Worm (Caenorhabditis elegans) whole organism, early embryonic: ENCODE results near the gene mam-6.

Source experiments
- B0310.2 ChIP-seq: sonication (generic microtip); optimal IDR thresholded peaks from 2 replicates; lab custom pipeline; 2016; ENCODE audit warnings: mild to moderate bottlenecking, missing genetic modification characterization, missing compliant biosample characterization
- F13C5.2 ChIP-seq: sonication (generic microtip); optimal IDR thresholded peaks from 2 replicates; lab custom pipeline; 2017; ENCODE audit warnings: mild to moderate bottlenecking, missing genetic modification characterization, inconsistent platforms, missing compliant biosample characterization
- aly-1 ChIP-seq: sonication (generic microtip); optimal IDR thresholded peaks from 2 replicates; lab custom pipeline; 2016; ENCODE audit warnings: missing genetic modification characterization, missing compliant biosample characterization
- ama-1 ChIP-seq: fragments of 150-350 bp; optimal IDR thresholded peaks from 2 replicates; lab custom pipeline; 2014
- flt-1 ChIP-seq: fragments of 200-800 bp; sonication (Bioruptor generic); IDR thresholded peaks from 2 replicates; pipeline ENCODE4 v1.3.6; 2022; ENCODE audit warnings: missing genetic modification characterization, missing compliant biosample characterization
- hmg-4 ChIP-seq: fragments of 200-800 bp; sonication (Bioruptor generic); optimal IDR thresholded peaks from 2 replicates; lab custom pipeline; 2018; ENCODE audit warnings: mild to moderate bottlenecking, missing genetic modification characterization, missing compliant biosample characterization
- pes-1 ChIP-seq: fragments of 200-800 bp; sonication (Bioruptor generic); IDR thresholded peaks from 2 replicates; pipeline ENCODE4 v1.3.6; 2022; ENCODE audit warnings: missing genetic modification reagents, missing genetic modification characterization, missing compliant biosample characterization
- scrt-1 ChIP-seq: fragments of 200-800 bp; sonication (Bioruptor generic); IDR thresholded peaks from 2 replicates; pipeline ENCODE4 v1.3.6; 2022; ENCODE audit warnings: missing genetic modification characterization, missing compliant biosample characterization
- tbx-37 ChIP-seq: fragments of 200-800 bp; sonication (Bioruptor generic); conservative IDR thresholded peaks from 2 replicates; pipeline ENCODE4 v1.3.6; 2022; ENCODE audit warnings: missing genetic modification reagents, missing genetic modification characterization, missing compliant biosample characterization
- tra-4 ChIP-seq: sonication (generic microtip); optimal IDR thresholded peaks from 2 replicates; lab custom pipeline; 2017; ENCODE audit warnings: missing genetic modification characterization, missing compliant biosample characterization

DNA sequence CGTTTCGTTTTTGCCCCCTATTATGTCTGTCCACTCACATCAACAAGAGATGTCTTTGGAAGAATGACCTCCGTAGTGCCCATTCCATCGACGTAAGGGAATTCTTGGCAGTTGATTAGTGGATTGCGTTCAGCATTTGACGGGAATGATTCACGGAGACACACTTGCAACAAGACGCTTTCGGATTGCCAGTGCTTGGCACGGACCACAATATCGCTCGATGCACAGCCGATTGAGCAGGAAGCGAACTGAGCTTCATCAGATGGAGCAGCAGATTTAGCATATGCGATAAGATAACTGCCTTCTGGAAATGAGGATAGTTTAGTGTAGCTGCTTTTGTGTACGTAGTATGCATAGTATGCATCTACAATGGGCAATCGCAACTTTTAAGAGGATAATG is 34.3 kb upstream of the mam-6 start:
- TF ChIP-seq B0310.2 (no peak), pes-1 (no peak), ama-1 (lab: Kevin White, UChicago) (no peak), flt-1 (GFP tag; lab: Robert Waterston, UW) (no peak), F13C5.2 (no peak), aly-1 (tag; lab: Kevin White, UChicago) (no peak), scrt-1 (GFP tag; lab: Robert Waterston, UW) (no peak), hmg-4 (GFP tag; lab: Kevin White, UChicago) (no peak), tra-4 (tag; lab: Kevin White, UChicago) (no peak), tbx-37 (GFP tag; lab: Robert Waterston, UW) (no peak)
